Fruit fly (Drosophila melanogaster): ENCODE results near the gene CG14313.

Gene CG14313

dm6 chr3R:18220211-18220749, 28.5 kb upstream of the CG14313 start, which contains the start of the genes CG7988 and CG7183 (continued):
- TF ChIP-seq CG2129 (GFP tag; IDR thresholded peaks at IDR 0.05; ENCODE audit: partially characterized antibody) (no peak), CG14860 (GFP tag; IDR thresholded peaks at IDR 0.05; ENCODE audit: partially characterized antibody) (no peak), cad (GFP tag; optimal IDR thresholded peaks at IDR 0.05) (no peak), kay (GFP tag; optimal IDR thresholded peaks at IDR 0.05) (peak; percentile 96), vvl (GFP tag; IDR thresholded peaks at IDR 0.05) (peak; percentile 99), scrt (GFP tag; optimal IDR thresholded peaks at IDR 0.05) (peak; percentile 89), knrl (GFP tag; IDR thresholded peaks at IDR 0.05; ENCODE audit: partially characterized antibody) (no peak; the same call in 2 of the 3 replicates), CG32532 (GFP tag; IDR thresholded peaks at IDR 0.05) (peak; percentile 99), CG1647 (GFP tag; optimal IDR thresholded peaks at IDR 0.05) (peak; percentile 85), CG3838 (GFP tag; optimal IDR thresholded peaks at IDR 0.05) (peak; percentile 94), Ets97D (GFP tag; optimal IDR thresholded peaks at IDR 0.05) (peak; percentile 83), CG3726 (GFP tag; IDR thresholded peaks at IDR 0.05) (peak; percentile 98), CG12155 (GFP tag; optimal IDR thresholded peaks at IDR 0.05) (peak; percentile 97), kah (GFP tag; optimal IDR thresholded peaks at IDR 0.05) (peak; percentile 88), Lhr (GFP tag; optimal IDR thresholded peaks at IDR 0.05) (peak; percentile 94), tx (GFP tag; optimal IDR thresholded peaks at IDR 0.05) (peak; percentile 93), dm (GFP tag; optimal IDR thresholded peaks at IDR 0.05) (peak; percentile 91), CG9437 (GFP tag; optimal IDR thresholded peaks at IDR 0.05) (peak; percentile 95), corto (GFP tag; optimal IDR thresholded peaks at IDR 0.05) (no peak), CG17359 (tag; optimal IDR thresholded peaks at IDR 0.05) (peak; percentile 98), CG10147 (GFP tag; optimal IDR thresholded peaks at IDR 0.05) (peak; percentile 95), hth (optimal IDR thresholded peaks at IDR 0.05) (no peak), CG7357 (GFP tag; IDR thresholded peaks at IDR 0.05) (peak; percentile 95), tgo (GFP tag; IDR thresholded peaks at IDR 0.05) (peak; percentile 99), ttk (GFP tag; IDR thresholded peaks at IDR 0.05) (peak; percentile 99), croc (GFP tag; conservative IDR thresholded peaks at IDR 0.05) (peak; percentile 98), CG4617 (GFP tag; optimal IDR thresholded peaks at IDR 0.05; ENCODE audit: borderline replicate concordance) (peak; percentile 98), wdn (GFP tag; IDR thresholded peaks at IDR 0.05) (peak; percentile 96), CG1233 (GFP tag; optimal IDR thresholded peaks at IDR 0.05) (peak; percentile 96), bigmax (GFP tag; optimal IDR thresholded peaks at IDR 0.05) (peak; percentile 29), phol (tag; optimal IDR thresholded peaks at IDR 0.05) (peak; percentile 98), Hr3 (GFP tag; optimal IDR thresholded peaks at IDR 0.05) (peak; percentile 99), NC2α (GFP tag; optimal IDR thresholded peaks at IDR 0.05) (peak; percentile 80), Bdp1 (GFP tag; optimal IDR thresholded peaks at IDR 0.05) (peak; percentile 87), Xbp1 (GFP tag; optimal IDR thresholded peaks at IDR 0.05) (peak; percentile 98), cg (GFP tag; optimal IDR thresholded peaks at IDR 0.05) (no peak), cato (GFP tag; optimal IDR thresholded peaks at IDR 0.05; ENCODE audit: borderline replicate concordance) (peak; percentile 96), Fer1 (GFP tag; optimal IDR thresholded peaks at IDR 0.05) (peak; percentile 94), Abd-B (GFP tag; optimal IDR thresholded peaks at IDR 0.05) (peak; percentile 99), Fer3 (tag; optimal IDR thresholded peaks at IDR 0.05) (peak; percentile 98), Adf1 (GFP tag; IDR thresholded peaks at IDR 0.05) (peak; percentile 86), CG6854 (GFP tag; optimal IDR thresholded peaks at IDR 0.05) (peak; percentile 79), CG6813 (GFP tag; optimal IDR thresholded peaks at IDR 0.05) (peak; percentile 84), Ravus (GFP tag; IDR thresholded peaks at IDR 0.05) (peak; percentile 96), CG10267 (tag; optimal IDR thresholded peaks at IDR 0.05) (peak; percentile 95), dan (GFP tag; IDR thresholded peaks at IDR 0.05) (peak; percentile 95), E2f2 (GFP tag; IDR thresholded peaks at IDR 0.05) (peak; percentile 83), lmd (GFP tag; IDR thresholded peaks at IDR 0.05) (peak; percentile 99), CrebB (tag; optimal IDR thresholded peaks at IDR 0.05) (peak; percentile 96), CG10431 (GFP tag; optimal IDR thresholded peaks at IDR 0.05) (peak; percentile 86), CG31441 (GFP tag; IDR thresholded peaks at IDR 0.05) (peak; percentile 97)
